Worm (Caenorhabditis elegans): ENCODE measurements around the gene Y38H6C.8.

Gene Y38H6C.8

DNA sequence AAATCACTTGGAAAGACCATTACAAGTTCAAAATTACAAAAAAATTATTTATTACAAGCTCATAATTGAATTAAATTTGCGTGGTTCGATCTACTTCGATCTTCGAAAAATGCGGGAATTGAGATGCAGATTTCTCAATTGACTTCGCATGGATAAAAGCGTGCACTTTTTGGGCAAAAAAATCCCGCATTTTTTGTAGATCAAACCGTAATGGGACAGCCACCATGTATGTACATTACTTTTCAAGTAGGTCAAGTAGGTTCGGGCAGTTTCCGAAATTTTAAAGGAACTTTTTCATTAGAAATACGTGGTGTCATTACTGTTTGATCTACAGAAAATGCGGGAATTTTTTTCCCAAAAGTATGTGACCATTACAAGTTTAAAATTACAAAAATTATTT is 16.2 kb upstream of the Y38H6C.8 start (continued):
- TF ChIP-seq F57C9.4 (tag; optimal IDR thresholded peaks at IDR 0.05) (peak; percentile 11), lin-54 (GFP tag; optimal IDR thresholded peaks at IDR 0.05) (peak; percentile 57), attf-6 (GFP tag; IDR thresholded peaks at IDR 0.05) (peak; percentile 26; the same call in 1 of the 2 replicates), madf-8 (GFP tag; conservative IDR thresholded peaks at IDR 0.05) (peak; percentile 59), F55B11.4 (tag; optimal IDR thresholded peaks at IDR 0.05; ENCODE audit: borderline replicate concordance, insufficient read depth) (no peak), gei-17 (GFP tag; optimal IDR thresholded peaks at IDR 0.05) (peak; percentile 16)

DNA sequence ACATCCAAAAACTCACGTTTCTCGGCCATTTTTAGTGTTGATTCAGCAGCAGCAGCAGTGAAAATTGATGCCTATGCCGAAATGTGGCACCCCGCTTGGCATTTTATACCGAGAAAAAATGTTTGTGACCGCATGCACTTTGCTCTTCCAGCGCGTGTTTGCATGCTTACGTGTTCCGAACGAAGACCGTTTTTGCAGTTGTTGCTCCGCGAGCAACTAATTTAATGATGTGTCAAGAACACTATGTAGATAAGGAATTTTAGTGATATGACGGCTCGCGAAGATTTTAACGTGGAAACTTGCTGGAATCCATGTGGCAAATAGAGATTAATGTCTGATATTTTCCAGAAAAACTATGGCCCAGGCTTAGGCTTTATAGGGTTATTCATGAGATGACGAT is 14.8 kb upstream of the Y38H6C.8 start, which contains the start of gene dct-16:
Gene dct-16, minus strand, starts transcription at position 78 of the 400 bp plus-strand sequence.
- TF ChIP-seq F57C9.4 (tag; optimal IDR thresholded peaks at IDR 0.05) (no peak), nhr-90 (tag; optimal IDR thresholded peaks at IDR 0.05) (peak; percentile 44), ztf-22 (GFP tag; optimal IDR thresholded peaks at IDR 0.05) (peak; percentile 26), tbp1 (GFP tag; optimal IDR thresholded peaks at IDR 0.05) (peak; percentile 41), nhr-27 (tag; optimal IDR thresholded peaks at IDR 0.05) (no peak), nfyb-1 (GFP tag; IDR thresholded peaks at IDR 0.05) (peak; percentile 69; the same call in 1 of the 2 replicates), atf-7 (tag; optimal IDR thresholded peaks at IDR 0.05) (peak; percentile 37), mcd-1 (GFP tag; IDR thresholded peaks at IDR 0.05) (0 out of 2 replicates have a peak, but pooled peaks have one; percentile 19), nhr-80 (tag; optimal IDR thresholded peaks at IDR 0.05) (peak; percentile 96), let-607 (tag; optimal IDR thresholded peaks at IDR 0.05) (peak; percentile 95 to 97), ekl-4 (GFP tag; IDR thresholded peaks at IDR 0.05) (0 out of 2 replicates have a peak, but pooled peaks have one; percentile 36), B0336.3 (GFP tag; IDR thresholded peaks at IDR 0.05) (no peak), egl-44 (GFP tag; IDR thresholded peaks at IDR 0.05) (0 out of 2 replicates have a peak, but pooled peaks have one; percentile 47)

DNA sequence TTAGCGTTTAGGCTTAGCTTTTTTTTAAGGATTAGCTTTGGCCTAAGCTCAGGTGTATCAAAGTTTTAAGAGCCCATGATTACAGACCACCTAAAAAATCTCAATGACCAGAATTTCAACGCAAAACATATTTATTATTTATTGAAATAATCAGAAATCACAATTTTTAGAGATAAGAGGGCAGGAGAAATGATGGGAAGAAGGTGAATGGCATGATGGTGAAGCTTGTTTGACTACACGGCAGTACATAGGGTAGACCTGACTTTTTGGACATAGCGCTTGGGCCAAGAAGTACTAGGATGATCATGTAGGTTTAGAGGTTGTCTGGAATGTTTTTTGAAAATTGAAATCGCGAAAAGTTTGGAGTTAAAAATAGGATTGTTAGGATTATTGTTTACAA is 14.1 kb upstream of the Y38H6C.8 start:
- TF ChIP-seq let-607 (tag; optimal IDR thresholded peaks at IDR 0.05): peak in 1 of 2 experiments; percentile 12
- no peak for TF ChIP-seq ceh-91 (GFP tag; IDR thresholded peaks at IDR 0.05)
- no peak for TF ChIP-seq ztf-18 (tag; optimal IDR thresholded peaks at IDR 0.05)
- peak; percentile 23 for TF ChIP-seq nhr-80 (tag; optimal IDR thresholded peaks at IDR 0.05)
- TF ChIP-seq sdz-38 (tag; optimal IDR thresholded peaks at IDR 0.05): no peak
- TF ChIP-seq dox-1 (GFP tag; IDR thresholded peaks at IDR 0.05): no peak
- no peak for TF ChIP-seq xnd-1 (tag; optimal IDR thresholded peaks at IDR 0.05)

DNA sequence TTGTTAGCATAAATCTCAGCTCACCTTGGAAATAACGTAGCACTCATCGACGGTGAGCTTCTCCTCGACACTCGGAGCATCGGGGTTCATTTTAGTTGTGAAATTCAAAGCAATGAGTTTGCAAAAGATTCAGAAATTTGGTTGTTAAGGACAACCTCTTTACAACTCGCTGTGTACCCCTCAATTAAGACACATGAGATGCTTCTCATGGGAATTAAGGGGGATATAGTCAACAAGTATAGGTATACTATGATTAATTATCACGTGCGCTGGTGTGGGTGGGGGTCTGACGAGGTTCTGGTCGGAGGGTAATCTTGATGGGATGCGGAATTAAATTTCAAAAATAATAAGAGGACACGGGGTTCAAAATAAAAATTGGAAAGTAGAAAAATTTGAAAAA is 13.4 kb upstream of the Y38H6C.8 start, which contains the start of gene dct-14:
Gene dct-14, minus strand, starts transcription at position 101 of the 400 bp plus-strand sequence.
- TF ChIP-seq F39B2.1 (GFP tag; IDR thresholded peaks at IDR 0.05) (no peak), bed-2 (GFP tag; IDR thresholded peaks at IDR 0.05) (no peak), F37B4.10 (GFP tag; IDR thresholded peaks at IDR 0.05) (no peak)

DNA sequence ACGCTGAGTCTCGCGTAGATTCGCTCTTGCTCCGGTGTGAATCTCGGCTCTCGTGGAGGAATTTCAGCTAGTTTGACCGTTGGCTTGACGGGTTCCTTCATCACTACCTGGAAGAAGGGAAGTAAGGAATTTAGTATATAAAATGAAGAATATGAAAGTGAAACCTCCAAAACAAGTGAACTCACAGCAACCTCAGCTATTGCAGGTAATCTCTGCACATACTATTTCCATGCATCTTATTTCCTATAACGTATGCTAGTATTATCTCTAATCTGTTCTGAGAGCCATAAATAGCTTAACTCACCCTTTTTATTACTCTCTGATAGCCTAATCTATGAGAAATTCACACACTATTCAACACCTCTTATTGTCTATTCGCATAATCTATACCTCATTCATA is 8.8 kb upstream of the Y38H6C.8 start, which contains the start of gene Y38H6C.4:
Gene Y38H6C.4, minus strand, starts transcription at position 101 of the 400 bp plus-strand sequence.
- TF ChIP-seq mes-4 (tag; optimal IDR thresholded peaks at IDR 0.05) (no peak), madf-3 (GFP tag; IDR thresholded peaks at IDR 0.05) (no peak), lsy-27 (tag; optimal IDR thresholded peaks at IDR 0.05; ENCODE audit: borderline replicate concordance, insufficient read depth) (no peak), pbrm-1 (GFP tag; IDR thresholded peaks at IDR 0.05) (no peak), hlh-26 (GFP tag; conservative IDR thresholded peaks at IDR 0.05) (no peak), B0336.3 (GFP tag; IDR thresholded peaks at IDR 0.05) (no peak), rcor-1 (GFP tag; IDR thresholded peaks at IDR 0.05) (no peak), nhr-90 (tag; optimal IDR thresholded peaks at IDR 0.05) (no peak), Y95B8A.8 (GFP tag; IDR thresholded peaks at IDR 0.05) (no peak), snpc-3.4 (tag; optimal IDR thresholded peaks at IDR 0.05) (no peak), sdz-38 (tag; optimal IDR thresholded peaks at IDR 0.05) (no peak), gei-17 (GFP tag; optimal IDR thresholded peaks at IDR 0.05) (no peak), snpc-4 (GFP tag; optimal IDR thresholded peaks at IDR 0.05) (no peak), snpc-4 (tag; optimal IDR thresholded peaks at IDR 0.05) (no peak)

Data from whole organism, young adult.